Worm (Caenorhabditis elegans) whole organism, early embryonic: ENCODE results near the gene F19H8.2.

Experiments
- B0310.2 ChIP-seq: sonication (generic microtip); optimal IDR thresholded peaks from 2 replicates; lab custom pipeline; 2016; ENCODE audit warnings: mild to moderate bottlenecking, missing genetic modification characterization, missing compliant biosample characterization
- F13C5.2 ChIP-seq: sonication (generic microtip); optimal IDR thresholded peaks from 2 replicates; lab custom pipeline; 2017; ENCODE audit warnings: mild to moderate bottlenecking, missing genetic modification characterization, inconsistent platforms, missing compliant biosample characterization
- aly-1 ChIP-seq: sonication (generic microtip); optimal IDR thresholded peaks from 2 replicates; lab custom pipeline; 2016; ENCODE audit warnings: missing genetic modification characterization, missing compliant biosample characterization
- ama-1 ChIP-seq: fragments of 150-350 bp; optimal IDR thresholded peaks from 2 replicates; lab custom pipeline; 2014
- ceh-36 ChIP-seq: sonication (generic microtip); optimal IDR thresholded peaks from 2 replicates; lab custom pipeline; 2016; ENCODE audit warnings: missing genetic modification characterization, inconsistent platforms, missing compliant biosample characterization
- flt-1 ChIP-seq: fragments of 200-800 bp; sonication (Bioruptor generic); IDR thresholded peaks from 2 replicates; pipeline ENCODE4 v1.3.6; 2022; ENCODE audit warnings: missing genetic modification characterization, missing compliant biosample characterization
- hmg-4 ChIP-seq: fragments of 200-800 bp; sonication (Bioruptor generic); optimal IDR thresholded peaks from 2 replicates; lab custom pipeline; 2018; ENCODE audit warnings: mild to moderate bottlenecking, missing genetic modification characterization, missing compliant biosample characterization
- hnd-1 ChIP-seq: sonication (generic microtip); optimal IDR thresholded peaks from 2 replicates; lab custom pipeline; 2016; ENCODE audit warnings: missing genetic modification characterization, missing compliant biosample characterization
- pes-1 ChIP-seq: fragments of 200-800 bp; sonication (Bioruptor generic); IDR thresholded peaks from 2 replicates; pipeline ENCODE4 v1.3.6; 2022; ENCODE audit warnings: missing genetic modification reagents, missing genetic modification characterization, missing compliant biosample characterization
- sea-1 ChIP-seq: fragments of 200-800 bp; sonication (Bioruptor generic); conservative IDR thresholded peaks from 2 replicates; pipeline ENCODE4 v1.3.6; 2022; ENCODE audit warnings: missing genetic modification characterization, missing compliant biosample characterization
- tbx-11 ChIP-seq: fragments of 200-800 bp; sonication (Bioruptor generic); IDR thresholded peaks from 2 replicates; pipeline ENCODE4 v1.3.6; 2022; ENCODE audit warnings: missing genetic modification characterization, missing compliant biosample characterization
- tbx-37 ChIP-seq: fragments of 200-800 bp; sonication (Bioruptor generic); conservative IDR thresholded peaks from 2 replicates; pipeline ENCODE4 v1.3.6; 2022; ENCODE audit warnings: missing genetic modification reagents, missing genetic modification characterization, missing compliant biosample characterization
- tra-4 ChIP-seq: sonication (generic microtip); optimal IDR thresholded peaks from 2 replicates; lab custom pipeline; 2017; ENCODE audit warnings: missing genetic modification characterization, missing compliant biosample characterization

ce11 chrII:14618158-14618557 lies 12.5 kb upstream of the F19H8.2 start:
- TF ChIP-seq hmg-4 (GFP tag; lab: Kevin White, UChicago) (no peak), B0310.2 (no peak), flt-1 (GFP tag; lab: Robert Waterston, UW) (no peak), sea-1 (no peak), tbx-37 (GFP tag; lab: Robert Waterston, UW) (no peak), ama-1 (lab: Kevin White, UChicago) (no peak), tra-4 (no peak), hnd-1 (tag; lab: Kevin White, UChicago) (no peak), pes-1 (GFP tag; lab: Robert Waterston, UW) (no peak), ceh-36 (no peak), tbx-11 (GFP tag; lab: Robert Waterston, UW) (no peak), aly-1 (tag; lab: Kevin White, UChicago) (no peak), F13C5.2 (tag; lab: Kevin White, UChicago) (no peak)
